Fruit fly (Drosophila melanogaster) whole organism, embryonic: ENCODE measurements around the gene CG2267.
A peak's percentile ranks its signal among the peaks of the same experiment; 100 is the strongest.

Experiments
- Ada2b ChIP-seq: fragments of 200-800 bp; sonication (Bioruptor generic); IDR thresholded peaks from 2 replicates; pipeline ENCODE4 v1.3.6; 2022; ENCODE audit warnings: missing biosample characterization, missing genetic modification characterization
- Blimp-1 ChIP-seq: fragments of 200-800 bp; sonication (Bioruptor generic); optimal IDR thresholded peaks from 3 replicates; lab custom pipeline; 2018; ENCODE audit warnings: missing biosample characterization, missing genetic modification characterization, mild to moderate bottlenecking, moderate library complexity, missing genetic modification reagents
- BtbVII ChIP-seq: fragments of 200-800 bp; sonication (Bioruptor generic); optimal IDR thresholded peaks from 3 replicates; lab custom pipeline; 2017; ENCODE audit warnings: missing biosample characterization, mild to moderate bottlenecking, missing genetic modification characterization
- CG11696 ChIP-seq: fragments of 200-800 bp; sonication (Bioruptor generic); IDR thresholded peaks from 2 replicates; pipeline ENCODE4 v1.3.6; 2022; ENCODE audit warnings: missing biosample characterization, missing genetic modification characterization
- CG14441 ChIP-seq: fragments of 200-800 bp; sonication (Bioruptor generic); IDR thresholded peaks from 2 replicates; pipeline ENCODE4 v1.3.6; 2022; ENCODE audit warnings: missing biosample characterization, missing genetic modification characterization
- CG14860 ChIP-seq: fragments of 200-800 bp; sonication (Bioruptor generic); IDR thresholded peaks from 3 replicates; pipeline ENCODE4 v1.3.6; 2022; ENCODE audit warnings: missing biosample characterization, missing genetic modification characterization; ENCODE audit not compliant: partially characterized antibody
- CG15011 ChIP-seq: fragments of 200-800 bp; sonication (Bioruptor generic); optimal IDR thresholded peaks from 3 replicates; lab custom pipeline; 2018; ENCODE audit warnings: missing biosample characterization, mild to moderate bottlenecking, missing genetic modification characterization
- CG15073 ChIP-seq: fragments of 200-800 bp; sonication (Bioruptor generic); optimal IDR thresholded peaks from 2 replicates; lab custom pipeline; 2016; ENCODE audit warnings: missing biosample characterization, missing genetic modification characterization
- CG1529 ChIP-seq: fragments of 200-800 bp; sonication (Bioruptor generic); optimal IDR thresholded peaks from 3 replicates; lab custom pipeline; 2018; ENCODE audit warnings: missing biosample characterization, missing genetic modification characterization
- CG16779 ChIP-seq: fragments of 200-800 bp; sonication (Bioruptor generic); IDR thresholded peaks from 2 replicates; pipeline ENCODE4 v1.3.6; 2022; ENCODE audit warnings: missing biosample characterization, missing genetic modification characterization
- CG17186 ChIP-seq: fragments of 200-800 bp; sonication (Bioruptor generic); optimal IDR thresholded peaks from 3 replicates; lab custom pipeline; 2017; ENCODE audit warnings: missing biosample characterization, missing genetic modification reagents, missing genetic modification characterization
- CG30020 ChIP-seq: fragments of 200-800 bp; optimal IDR thresholded peaks from 2 replicates; lab custom pipeline; 2019; ENCODE audit warnings: missing biosample characterization, mild to moderate bottlenecking, missing genetic modification characterization, moderate library complexity
- CG32772 ChIP-seq: fragments of 200-800 bp; sonication (Bioruptor generic); IDR thresholded peaks from 2 replicates; pipeline ENCODE4 v1.3.6; 2022; ENCODE audit warnings: missing biosample characterization, missing genetic modification characterization
- CG3281 ChIP-seq: fragments of 200-800 bp; sonication (Bioruptor generic); optimal IDR thresholded peaks from 3 replicates; lab custom pipeline; 2017; ENCODE audit warnings: missing biosample characterization, mild to moderate bottlenecking, missing genetic modification characterization
- CG3726 ChIP-seq: fragments of 200-800 bp; sonication (Bioruptor generic); IDR thresholded peaks from 3 replicates; pipeline ENCODE4, ENCODE4 v1.3.6; 2022; ENCODE audit warnings: missing biosample characterization, missing genetic modification characterization
- CG3995 ChIP-seq: fragments of 200-800 bp; sonication (Bioruptor generic); optimal IDR thresholded peaks from 3 replicates; lab custom pipeline; 2016; ENCODE audit warnings: missing biosample characterization, missing genetic modification characterization
- CG6683 ChIP-seq: fragments of 200-800 bp; sonication (Bioruptor generic); optimal IDR thresholded peaks from 2 replicates; lab custom pipeline; 2017; ENCODE audit warnings: missing biosample characterization, mild to moderate bottlenecking, missing genetic modification characterization, missing genetic modification reagents
- CG7745 ChIP-seq: fragments of 200-800 bp; sonication (Bioruptor generic); optimal IDR thresholded peaks from 2 replicates; lab custom pipeline; 2018; ENCODE audit warnings: missing biosample characterization, mild to moderate bottlenecking, missing genetic modification characterization, moderate library complexity
- CG7987 ChIP-seq: fragments of 200-800 bp; sonication (Bioruptor generic); optimal IDR thresholded peaks from 2 replicates; lab custom pipeline; 2018; ENCODE audit warnings: missing biosample characterization, mild to moderate bottlenecking, missing genetic modification characterization, moderate library complexity
- CG8359 ChIP-seq: fragments of 200-800 bp; sonication (Bioruptor generic); optimal IDR thresholded peaks from 2 replicates; lab custom pipeline; 2017; ENCODE audit warnings: missing biosample characterization, mild to moderate bottlenecking, missing genetic modification characterization, borderline replicate concordance
- CG9876 ChIP-seq: fragments of 200-800 bp; sonication (Bioruptor generic); optimal IDR thresholded peaks from 2 replicates; lab custom pipeline; 2016; ENCODE audit warnings: missing biosample characterization, missing genetic modification characterization
- Camta ChIP-seq: fragments of 200-800 bp; sonication (Bioruptor generic); optimal IDR thresholded peaks from 2 replicates; lab custom pipeline; 2016; ENCODE audit warnings: missing biosample characterization, missing genetic modification characterization
- Deaf1 ChIP-seq: fragments of 200-800 bp; optimal IDR thresholded peaks from 3 replicates; lab custom pipeline; 2019; ENCODE audit warnings: missing biosample characterization, mild to moderate bottlenecking, missing genetic modification characterization, moderate library complexity
- HLH54F ChIP-seq: fragments of 200-800 bp; sonication (Bioruptor generic); optimal IDR thresholded peaks from 3 replicates; lab custom pipeline; 2016; ENCODE audit warnings: missing biosample characterization, missing genetic modification characterization
- HmgZ ChIP-seq: fragments of 200-800 bp; sonication (Bioruptor generic); optimal IDR thresholded peaks from 2 replicates; lab custom pipeline; 2018; ENCODE audit warnings: missing biosample characterization, mild to moderate bottlenecking, missing genetic modification characterization
- Hmr ChIP-seq: fragments of 200-800 bp; sonication (Bioruptor generic); optimal IDR thresholded peaks from 3 replicates; lab custom pipeline; 2017; ENCODE audit warnings: mild to moderate bottlenecking, missing biosample characterization, missing genetic modification reagents, missing genetic modification characterization
- MESR4 ChIP-seq: fragments of 200-800 bp; sonication (Bioruptor generic); optimal IDR thresholded peaks from 2 replicates; lab custom pipeline; 2018; ENCODE audit warnings: missing biosample characterization, mild to moderate bottlenecking, missing genetic modification characterization, moderate library complexity
- Max ChIP-seq: fragments of 200-800 bp; sonication (Bioruptor generic); optimal IDR thresholded peaks from 2 replicates; lab custom pipeline; 2016; ENCODE audit warnings: missing biosample characterization, mild to moderate bottlenecking, missing genetic modification characterization
- Med ChIP-seq: fragments of 200-800 bp; sonication (Bioruptor generic); peaks from one replicate; lab custom pipeline; 2016; ENCODE audit warnings: missing biosample characterization, missing genetic modification characterization, mild to moderate bottlenecking, inconsistent platforms, moderate library complexity
- Nf-YA ChIP-seq: fragments of 200-800 bp; sonication (Bioruptor generic); IDR thresholded peaks from 2 replicates; pipeline ENCODE4 v1.3.6; 2022; ENCODE audit warnings: missing biosample characterization, missing genetic modification characterization
- Usf ChIP-seq: fragments of 200-800 bp; sonication (Bioruptor generic); optimal IDR thresholded peaks from 2 replicates; lab custom pipeline; 2017; ENCODE audit warnings: missing genotype, missing biosample characterization, missing genetic modification characterization
- ase ChIP-seq: fragments of 200-800 bp; sonication (Bioruptor generic); IDR thresholded peaks from 3 replicates; pipeline ENCODE4 v1.3.6; 2022; ENCODE audit warnings: missing biosample characterization, missing genetic modification characterization
- az2 ChIP-seq: fragments of 200-800 bp; sonication (Bioruptor generic); optimal IDR thresholded peaks from 3 replicates; lab custom pipeline; 2016; ENCODE audit warnings: missing biosample characterization, missing genetic modification characterization
- bcd ChIP-seq: fragments of 200-800 bp; sonication (Bioruptor generic); optimal IDR thresholded peaks from 2 replicates; lab custom pipeline; 2017; ENCODE audit warnings: missing biosample characterization, mild to moderate bottlenecking, missing genetic modification characterization
- chm ChIP-seq: fragments of 200-800 bp; sonication (Bioruptor generic); IDR thresholded peaks from 2 replicates; pipeline ENCODE4 v1.3.6; 2022; ENCODE audit warnings: missing biosample characterization, missing genetic modification characterization
- corto ChIP-seq: fragments of 200-800 bp; sonication (Bioruptor generic); optimal IDR thresholded peaks from 2 replicates; lab custom pipeline; 2016; ENCODE audit warnings: missing biosample characterization, mild to moderate bottlenecking, missing genetic modification characterization, moderate library complexity
- en ChIP-seq: fragments of 200-800 bp; sonication (Bioruptor generic); optimal IDR thresholded peaks from 2 replicates; lab custom pipeline; 2016; ENCODE audit warnings: missing biosample characterization, missing genetic modification characterization
- fd96Cb ChIP-seq: fragments of 200-800 bp; sonication (Bioruptor generic); optimal IDR thresholded peaks from 2 replicates; lab custom pipeline; 2018; ENCODE audit warnings: missing biosample characterization, mild to moderate bottlenecking, missing genetic modification characterization, moderate library complexity
- gce ChIP-seq: fragments of 200-800 bp; sonication (Bioruptor generic); IDR thresholded peaks from 3 replicates; pipeline ENCODE4 v1.3.6; 2022; ENCODE audit warnings: missing biosample characterization, missing genetic modification characterization
- gsb ChIP-seq: fragments of 200-800 bp; sonication (Bioruptor generic); IDR thresholded peaks from 2 replicates; pipeline ENCODE4 v1.3.6; 2022; ENCODE audit warnings: missing biosample characterization, missing genetic modification characterization
- kni ChIP-seq: fragments of 200-800 bp; sonication (Bioruptor generic); optimal IDR thresholded peaks from 3 replicates; lab custom pipeline; 2017; ENCODE audit warnings: mild to moderate bottlenecking, missing biosample characterization, missing genetic modification reagents, missing genetic modification characterization
- lola ChIP-seq, 3 experiments: fragments of >200 bp in 2 of 3; fragments of 200-800 bp in 1 of 3; sonication (Bioruptor generic) in 1 of 3; optimal IDR thresholded peaks; 2 replicates each; lab custom pipeline; 2017 to 2019; ENCODE audit warnings: missing biosample characterization in 3 of 3, missing genetic modification characterization in 3 of 3, mild to moderate bottlenecking in 1 of 3, moderate library complexity in 1 of 3
- pnt ChIP-seq: fragments of 200-800 bp; sonication (Bioruptor generic); optimal IDR thresholded peaks from 3 replicates; lab custom pipeline; 2016; ENCODE audit warnings: missing biosample characterization, missing genetic modification characterization
- slbo ChIP-seq: fragments of 200-800 bp; sonication (Bioruptor generic); IDR thresholded peaks from 2 replicates; pipeline ENCODE4 v1.3.6; 2022; ENCODE audit warnings: missing biosample characterization, missing genetic modification characterization
- slp2 ChIP-seq: fragments of 200-800 bp; sonication (Bioruptor generic); optimal IDR thresholded peaks from 2 replicates; lab custom pipeline; 2016; ENCODE audit warnings: missing biosample characterization, missing genetic modification characterization
- tio ChIP-seq: fragments of 200-800 bp; sonication (Bioruptor generic); optimal IDR thresholded peaks from 2 replicates; lab custom pipeline; 2017; ENCODE audit warnings: missing biosample characterization, missing genetic modification characterization, inconsistent platforms
- wor ChIP-seq: fragments of 200-800 bp; sonication (Bioruptor generic); IDR thresholded peaks from 2 replicates; pipeline ENCODE4 v1.3.6; 2022; ENCODE audit warnings: missing biosample characterization, missing genetic modification characterization
- zf30C ChIP-seq: fragments of 200-800 bp; sonication (Bioruptor generic); optimal IDR thresholded peaks from 3 replicates; lab custom pipeline; 2018; ENCODE audit warnings: missing biosample characterization, mild to moderate bottlenecking, missing genetic modification characterization

Gene CG2267

dm6 chr3R:30600154-30601009 is 28.4 kb downstream of the CG2267 start (continued):
- TF ChIP-seq CG15073 (GFP tag; lab: Kevin White, UChicago) (no peak), CG7745 (no peak), zf30C (GFP tag; lab: Kevin White, UChicago) (peak; percentile 92), Blimp-1 (GFP tag; lab: Kevin White, UChicago) (peak; percentile 89), kni (GFP tag; lab: Kevin White, UChicago) (no peak), Ada2b (GFP tag; lab: Robert Waterston, UW) (peak; percentile 93), CG8359 (GFP tag; lab: Kevin White, UChicago) (peak; percentile 53), Hmr (GFP tag; lab: Kevin White, UChicago) (peak; percentile 93), CG16779 (GFP tag; lab: Robert Waterston, UW) (peak; percentile 87), gsb (GFP tag; lab: Robert Waterston, UW) (peak; percentile 85), ase (GFP tag; lab: Robert Waterston, UW) (peak; percentile 93; the same call in 2 of the 3 replicates), CG6683 (GFP tag; lab: Kevin White, UChicago) (peak; percentile 81), CG3726 (GFP tag; lab: Robert Waterston, UW) (peak; percentile 93), CG14860 (GFP tag; lab: Robert Waterston, UW) (no peak), slp2 (GFP tag; lab: Kevin White, UChicago) (peak; percentile 82), CG9876 (GFP tag; lab: Kevin White, UChicago) (peak; percentile 69), CG15011 (GFP tag; lab: Kevin White, UChicago) (peak; percentile 85), CG30020 (tag; lab: Kevin White, UChicago) (no peak), pnt (GFP tag; lab: Kevin White, UChicago) (peak; percentile 69), bcd (GFP tag; lab: Kevin White, UChicago) (peak; percentile 89), fd96Cb (peak; percentile 86), Max (GFP tag; lab: Kevin White, UChicago) (peak; percentile 91), gce (GFP tag; lab: Robert Waterston, UW) (peak; percentile 92), tio (peak; percentile 84), Deaf1 (tag; lab: Kevin White, UChicago) (peak; percentile 67), HmgZ (peak; percentile 86), HLH54F (GFP tag; lab: Kevin White, UChicago) (peak; percentile 86), slbo (GFP tag; lab: Robert Waterston, UW) (peak; percentile 94), en (GFP tag; lab: Kevin White, UChicago) (peak; percentile 30), CG11696 (GFP tag; lab: Robert Waterston, UW) (peak; percentile 91), Camta (GFP tag; lab: Kevin White, UChicago) (peak; percentile 87), lola (GFP tag; optimal IDR thresholded peaks at IDR 0.05; lab: Kevin White, UChicago) (peak in 1 of 3 experiments; percentile 83), CG32772 (GFP tag; lab: Robert Waterston, UW) (peak; percentile 92), az2 (GFP tag; lab: Kevin White, UChicago) (peak; percentile 90), CG17186 (GFP tag; lab: Kevin White, UChicago) (peak; percentile 9), wor (GFP tag; lab: Robert Waterston, UW) (peak; percentile 77), Usf (peak; percentile 69), MESR4 (GFP tag; lab: Kevin White, UChicago) (peak; percentile 22), BtbVII (GFP tag; lab: Kevin White, UChicago) (peak; percentile 88), CG3281 (peak; percentile 92), chm (peak; percentile 97), Nf-YA (GFP tag; lab: Robert Waterston, UW) (peak; percentile 90), CG7987 (GFP tag; lab: Kevin White, UChicago) (peak; percentile 85), CG1529 (GFP tag; lab: Kevin White, UChicago) (peak; percentile 80), CG14441 (GFP tag; lab: Robert Waterston, UW) (peak; percentile 93), CG3995 (peak; percentile 63), corto (peak; percentile 79), Med (GFP tag; lab: Kevin White, UChicago) (peak; percentile 96)
